Worm (Caenorhabditis elegans) whole organism, midembryonic: ENCODE results near the gene ZK54.3.

Experiments used
- T22C8.4 ChIP-seq: fragments of 200-800 bp; sonication (Bioruptor generic); IDR thresholded peaks from 2 replicates; pipeline ENCODE4 v1.3.6; 2022; ENCODE audit warnings: missing genetic modification characterization, missing compliant biosample characterization
- cog-1 ChIP-seq: sonication (generic microtip); optimal IDR thresholded peaks from 2 replicates; lab custom pipeline; 2016; ENCODE audit warnings: missing genetic modification characterization, missing compliant biosample characterization
- flt-1 ChIP-seq: fragments of 200-800 bp; sonication (Bioruptor generic); IDR thresholded peaks from 2 replicates; pipeline ENCODE4 v1.3.6; 2022; ENCODE audit warnings: missing genetic modification characterization, missing compliant biosample characterization
- klf-2 ChIP-seq: fragments of 200-800 bp; sonication (Bioruptor generic); conservative IDR thresholded peaks from 2 replicates; pipeline ENCODE4 v1.3.6; 2022; ENCODE audit warnings: missing genetic modification reagents, missing genetic modification characterization, missing compliant biosample characterization
- med-1 ChIP-seq: sonication (generic microtip); optimal IDR thresholded peaks from 2 replicates; lab custom pipeline; 2017; ENCODE audit warnings: missing genetic modification characterization, mild to moderate bottlenecking, missing compliant biosample characterization, antibody characterized with exemption, missing genetic modification reagents; ENCODE audit not compliant: insufficient read depth
- ref-1 ChIP-seq: fragments of 200-800 bp; sonication (Bioruptor generic); conservative IDR thresholded peaks from 2 replicates; pipeline ENCODE4 v1.3.6; 2022; ENCODE audit warnings: missing genetic modification reagents, missing genetic modification characterization, missing compliant biosample characterization
- tab-1 ChIP-seq: fragments of 200-800 bp; sonication (Bioruptor generic); IDR thresholded peaks from 2 replicates; pipeline ENCODE4 v1.3.6; 2022; ENCODE audit warnings: missing genetic modification characterization, missing compliant biosample characterization
- ztf-23 ChIP-seq: fragments of 200-800 bp; sonication (Bioruptor generic); IDR thresholded peaks from 2 replicates; pipeline ENCODE4 v1.3.6; 2022; ENCODE audit warnings: missing genetic modification reagents, missing genetic modification characterization, missing compliant biosample characterization
- ztf-29 ChIP-seq: fragments of 200-800 bp; sonication (Bioruptor generic); IDR thresholded peaks from 2 replicates; pipeline ENCODE4 v1.3.6; 2022; ENCODE audit warnings: missing genetic modification reagents, missing genetic modification characterization, missing compliant biosample characterization

Gene ZK54.3

ce11 chrX:17434234-17434633 is 32.6 kb downstream of the ZK54.3 start, which contains the start of gene fubl-3:
fubl-3 (plus strand) TSS chrX:17434445.
- TF ChIP-seq ztf-29 (GFP tag; lab: Robert Waterston, UW) (no peak), flt-1 (GFP tag; lab: Robert Waterston, UW) (peak; percentile 28; the same call in 1 of the 2 replicates)

ce11 chrX:17428803-17429202 is 38.0 kb downstream of the ZK54.3 start, which contains the start of gene pbo-6:
pbo-6 (plus strand) TSS chrX:17429042.
- TF ChIP-seq cog-1 (tag; lab: Kevin White, UChicago), result no peak
- TF ChIP-seq flt-1 (GFP tag; lab: Robert Waterston, UW), result no peak
- TF ChIP-seq klf-2 (GFP tag; lab: Robert Waterston, UW), result no peak
- TF ChIP-seq ref-1 (GFP tag; lab: Robert Waterston, UW), result no peak
- no peak for TF ChIP-seq ztf-23 (GFP tag; lab: Robert Waterston, UW)
- no peak for TF ChIP-seq med-1
- TF ChIP-seq ztf-29 (GFP tag; lab: Robert Waterston, UW), result no peak
- no peak for TF ChIP-seq tab-1
- no peak for TF ChIP-seq T22C8.4 (GFP tag; lab: Robert Waterston, UW)

- TF ChIP-seq med-1 (no peak), ztf-23 (GFP tag; lab: Robert Waterston, UW) (no peak), ref-1 (GFP tag; lab: Robert Waterston, UW) (no peak), T22C8.4 (GFP tag; lab: Robert Waterston, UW) (no peak), flt-1 (GFP tag; lab: Robert Waterston, UW) (no peak), klf-2 (GFP tag; lab: Robert Waterston, UW) (no peak), tab-1 (no peak), cog-1 (tag; lab: Kevin White, UChicago) (no peak), ztf-29 (GFP tag; lab: Robert Waterston, UW) (no peak)
These were observed 39.0 kb downstream of the ZK54.3 start for ce11 chrX:17427778-17428177.

ce11 chrX:17426712-17427111 is 40.1 kb downstream of the ZK54.3 start:
- TF ChIP-seq ref-1 (GFP tag; lab: Robert Waterston, UW) (no peak), ztf-23 (GFP tag; lab: Robert Waterston, UW) (no peak), med-1 (no peak), ztf-29 (GFP tag; lab: Robert Waterston, UW) (no peak), cog-1 (tag; lab: Kevin White, UChicago) (no peak)

ce11 chrX:17424595-17424913 is 42.3 kb downstream of the ZK54.3 start:
- no peak for TF ChIP-seq ztf-29 (GFP tag; lab: Robert Waterston, UW)
- no peak for TF ChIP-seq T22C8.4 (GFP tag; lab: Robert Waterston, UW)
- TF ChIP-seq ztf-23 (GFP tag; lab: Robert Waterston, UW), result no peak
- no peak for TF ChIP-seq tab-1
- TF ChIP-seq ref-1 (GFP tag; lab: Robert Waterston, UW), result no peak
- TF ChIP-seq med-1, result no peak
- TF ChIP-seq klf-2 (GFP tag; lab: Robert Waterston, UW), result no peak
- TF ChIP-seq flt-1 (GFP tag; lab: Robert Waterston, UW), result no peak
- TF ChIP-seq cog-1 (tag; lab: Kevin White, UChicago), result no peak

- TF ChIP-seq flt-1 (GFP tag; lab: Robert Waterston, UW) (no peak), med-1 (no peak), cog-1 (tag; lab: Kevin White, UChicago) (no peak), ref-1 (GFP tag; lab: Robert Waterston, UW) (no peak), T22C8.4 (GFP tag; lab: Robert Waterston, UW) (no peak), klf-2 (GFP tag; lab: Robert Waterston, UW) (no peak), tab-1 (no peak), ztf-23 (GFP tag; lab: Robert Waterston, UW) (no peak), ztf-29 (GFP tag; lab: Robert Waterston, UW) (no peak)
These were observed 42.8 kb downstream of the ZK54.3 start for ce11 chrX:17423894-17424594.

- no peak for TF ChIP-seq flt-1 (GFP tag; lab: Robert Waterston, UW)
- TF ChIP-seq ztf-23 (GFP tag; lab: Robert Waterston, UW), result no peak
- TF ChIP-seq med-1, result no peak
- TF ChIP-seq tab-1, result no peak
- TF ChIP-seq cog-1 (tag; lab: Kevin White, UChicago), result no peak
- TF ChIP-seq T22C8.4 (GFP tag; lab: Robert Waterston, UW), result no peak
- TF ChIP-seq ztf-29 (GFP tag; lab: Robert Waterston, UW), result no peak
- TF ChIP-seq ref-1 (GFP tag; lab: Robert Waterston, UW), result no peak
- no peak for TF ChIP-seq klf-2 (GFP tag; lab: Robert Waterston, UW)
These were observed 44.2 kb downstream of the ZK54.3 start for ce11 chrX:17422593-17422992.

- TF ChIP-seq flt-1 (GFP tag; lab: Robert Waterston, UW) (no peak), cog-1 (tag; lab: Kevin White, UChicago) (no peak), ztf-23 (GFP tag; lab: Robert Waterston, UW) (no peak), tab-1 (0 out of 2 replicates have a peak, but pooled peaks have one; percentile 26), ztf-29 (GFP tag; lab: Robert Waterston, UW) (no peak), ref-1 (GFP tag; lab: Robert Waterston, UW) (no peak), T22C8.4 (GFP tag; lab: Robert Waterston, UW) (no peak), med-1 (no peak)
These were observed 45.2 kb downstream of the ZK54.3 start, which contains the start of gene osm-11 for ce11 chrX:17421532-17422078. osm-11 (minus strand) TSS chrX:17421582.

ce11 chrX:17420585-17421459 is 46.0 kb downstream of the ZK54.3 start:
- no peak for TF ChIP-seq flt-1 (GFP tag; lab: Robert Waterston, UW)
- TF ChIP-seq cog-1 (tag; lab: Kevin White, UChicago), result no peak
- TF ChIP-seq med-1, result no peak
- no peak for TF ChIP-seq ztf-29 (GFP tag; lab: Robert Waterston, UW)
- no peak for TF ChIP-seq ztf-23 (GFP tag; lab: Robert Waterston, UW)
